Fruit fly (Drosophila melanogaster): ENCODE measurements around the gene dpr5.

- no peak for TF ChIP-seq CG12768 (GFP tag; optimal IDR thresholded peaks at IDR 0.05)
- TF ChIP-seq bab1 (GFP tag; optimal IDR thresholded peaks at IDR 0.05), result no peak
- TF ChIP-seq CG7045 (GFP tag; optimal IDR thresholded peaks at IDR 0.05), result no peak
- TF ChIP-seq Crg-1 (GFP tag; optimal IDR thresholded peaks at IDR 0.05), result no peak
- TF ChIP-seq toe (GFP tag; optimal IDR thresholded peaks at IDR 0.05), result no peak
- TF ChIP-seq CG11617 (GFP tag; optimal IDR thresholded peaks at IDR 0.05), result no peak
- TF ChIP-seq kay (GFP tag; ENCODE audit: borderline replicate concordance), result no peak
- no peak for TF ChIP-seq cnc (optimal IDR thresholded peaks at IDR 0.05)
- TF ChIP-seq CG5204 (GFP tag; optimal IDR thresholded peaks at IDR 0.05), result no peak
Observed at dm6 chr3R:11483328-11483868, 16.4 kb upstream of the dpr5 start.

Measured in whole organism, adult.